Fruit fly (Drosophila melanogaster): ENCODE data around the gene CG11069.
A peak's percentile ranks its signal among the peaks of the same experiment; 100 is the strongest.

CG11069 gene

dm6 chr3R:24944920-24945853 is 50.6 kb downstream of the CG11069 start, which contains the start of the genes ssh and Nmnat (continued):
- no peak for TF ChIP-seq CG8944 (GFP tag; optimal IDR thresholded peaks at IDR 0.05)
- TF ChIP-seq sug (tag; optimal IDR thresholded peaks at IDR 0.05), result peak; percentile 61
- peak; percentile 98 for TF ChIP-seq CG10267 (tag; optimal IDR thresholded peaks at IDR 0.05)
- TF ChIP-seq CG1647 (GFP tag; optimal IDR thresholded peaks at IDR 0.05), result no peak
- TF ChIP-seq CG3847 (GFP tag; IDR thresholded peaks at IDR 0.05), result peak; percentile 30; the same call in 1 of the 2 replicates
- no peak for TF ChIP-seq CG14441 (GFP tag; IDR thresholded peaks at IDR 0.05)
- TF ChIP-seq Xrp1 (GFP tag; IDR thresholded peaks at IDR 0.05), result peak; percentile 45; the same call in 1 of the 2 replicates
- TF ChIP-seq sna (GFP tag; IDR thresholded peaks at IDR 0.05; ENCODE audit: partially characterized antibody), result peak; percentile 77; the same call in 1 of the 2 replicates
- peak; percentile 30; the same call in 1 of the 2 replicates for TF ChIP-seq Atf6 (GFP tag; IDR thresholded peaks at IDR 0.05)
- no peak for TF ChIP-seq CG4282 (GFP tag; optimal IDR thresholded peaks at IDR 0.05)
- TF ChIP-seq gcm2 (GFP tag; optimal IDR thresholded peaks at IDR 0.05), result no peak
- peak; percentile 19; the same call in 1 of the 4 replicates for TF ChIP-seq chinmo (GFP tag; IDR thresholded peaks at IDR 0.05; ENCODE audit: partially characterized antibody)
- no peak for TF ChIP-seq Dip2 (GFP tag; IDR thresholded peaks at IDR 0.05)
- TF ChIP-seq NK7.1 (GFP tag; optimal IDR thresholded peaks at IDR 0.05), result no peak
- TF ChIP-seq Nf-YA (GFP tag; IDR thresholded peaks at IDR 0.05), result no peak
- TF ChIP-seq CG14710 (tag; optimal IDR thresholded peaks at IDR 0.05), result peak; percentile 87
- no peak for TF ChIP-seq ssp (GFP tag; IDR thresholded peaks at IDR 0.05)
- TF ChIP-seq CG3995 (GFP tag; optimal IDR thresholded peaks at IDR 0.05), result peak; percentile 24
- TF ChIP-seq CG6813 (GFP tag; optimal IDR thresholded peaks at IDR 0.05), result no peak
- TF ChIP-seq onecut (GFP tag; IDR thresholded peaks at IDR 0.05), result peak; percentile 96
- TF ChIP-seq ase (GFP tag; IDR thresholded peaks at IDR 0.05), result no peak
- no peak for TF ChIP-seq Bdp1 (GFP tag; optimal IDR thresholded peaks at IDR 0.05)
- TF ChIP-seq CG10959 (GFP tag; IDR thresholded peaks at IDR 0.05), result no peak
- no peak for TF ChIP-seq CG6683 (GFP tag; optimal IDR thresholded peaks at IDR 0.05)
- no peak for TF ChIP-seq CG6654 (GFP tag; optimal IDR thresholded peaks at IDR 0.05)
- TF ChIP-seq CHES-1-like (GFP tag; optimal IDR thresholded peaks at IDR 0.05), result peak; percentile 67
- TF ChIP-seq nmo (GFP tag; optimal IDR thresholded peaks at IDR 0.05), result peak; percentile 81
- peak; percentile 91 for TF ChIP-seq HLH4C (GFP tag; IDR thresholded peaks at IDR 0.05; ENCODE audit: partially characterized antibody)
- TF ChIP-seq E2f2 (GFP tag; IDR thresholded peaks at IDR 0.05), result peak; percentile 32
- peak; percentile 54 for TF ChIP-seq CG17829 (tag; optimal IDR thresholded peaks at IDR 0.05)
- TF ChIP-seq D (optimal IDR thresholded peaks at IDR 0.05), result peak; percentile 49
- TF ChIP-seq D (GFP tag; optimal IDR thresholded peaks at IDR 0.05), result no peak
- peak; percentile 89 for TF ChIP-seq pzg (GFP tag; optimal IDR thresholded peaks at IDR 0.05)
- no peak for TF ChIP-seq gsb-n (tag; optimal IDR thresholded peaks at IDR 0.05)
- no peak for TF ChIP-seq bsh (GFP tag; optimal IDR thresholded peaks at IDR 0.05)
- TF ChIP-seq phol (tag; optimal IDR thresholded peaks at IDR 0.05), result peak; percentile 100
- TF ChIP-seq lov (optimal IDR thresholded peaks at IDR 0.05), result no peak
- no peak for TF ChIP-seq lov (GFP tag; IDR thresholded peaks at IDR 0.05)
- peak; percentile 88 for TF ChIP-seq CG2116 (GFP tag; optimal IDR thresholded peaks at IDR 0.05)
- no peak for TF ChIP-seq CG15011 (GFP tag; optimal IDR thresholded peaks at IDR 0.05)
- no peak for TF ChIP-seq CG8089 (GFP tag; optimal IDR thresholded peaks at IDR 0.05)
